Fruit fly (Drosophila melanogaster): ENCODE measurements around the gene Fie.

DNA sequence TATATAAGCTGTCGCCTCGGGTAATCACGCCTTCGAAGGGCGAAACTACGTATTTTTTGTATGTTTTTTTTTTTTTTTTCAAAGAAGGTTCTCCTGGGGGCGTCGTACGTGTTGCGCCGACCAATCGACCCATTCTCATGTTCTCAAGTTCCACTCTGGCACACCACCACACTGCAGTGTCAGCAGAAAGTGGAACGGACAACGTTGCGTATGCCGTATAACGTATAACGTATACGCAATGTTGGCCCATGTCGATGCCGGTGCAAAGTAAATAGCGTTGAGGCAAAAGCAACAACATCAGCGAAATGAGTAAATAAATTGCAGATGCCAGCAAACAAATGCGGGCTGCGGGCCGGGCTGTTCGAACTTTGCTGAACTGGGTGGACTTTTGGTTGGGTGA is 19.8 kb downstream of the Fie start:
- TF ChIP-seq Myc (optimal IDR thresholded peaks at IDR 0.05) (no peak), h (optimal IDR thresholded peaks at IDR 0.05) (no peak), psq (optimal IDR thresholded peaks at IDR 0.05) (no peak), Sin3A (optimal IDR thresholded peaks at IDR 0.05) (no peak), ttk (optimal IDR thresholded peaks at IDR 0.05) (no peak)

Data from Kc167 (cell line).